Worm (Caenorhabditis elegans): ENCODE results near the gene gcs-1.

gcs-1 gene

ce11 chrII:9056215-9056819, 18.2 kb upstream of the gcs-1 start:
- TF ChIP-seq M03D4.4 (tag; optimal IDR thresholded peaks at IDR 0.05): no peak
- no peak for TF ChIP-seq nhr-237 (tag; optimal IDR thresholded peaks at IDR 0.05)

- TF ChIP-seq lin-13 (tag; optimal IDR thresholded peaks at IDR 0.05): peak; percentile 85
- no peak for TF ChIP-seq elt-1 (tag; optimal IDR thresholded peaks at IDR 0.05; ENCODE audit: borderline replicate concordance, insufficient read depth)
- TF ChIP-seq ham-2 (GFP tag; optimal IDR thresholded peaks at IDR 0.05): peak; percentile 34
- peak; percentile 67 for TF ChIP-seq ceh-39 (tag; optimal IDR thresholded peaks at IDR 0.05)
- peak; percentile 69 for TF ChIP-seq hlh-1 (tag; optimal IDR thresholded peaks at IDR 0.05)
- no peak for TF ChIP-seq unc-62 (GFP tag; optimal IDR thresholded peaks at IDR 0.05)
- peak; percentile 66 for TF ChIP-seq sptf-1 (tag; optimal IDR thresholded peaks at IDR 0.05)
- peak; percentile 65 for TF ChIP-seq drap-1 (GFP tag; optimal IDR thresholded peaks at IDR 0.05)
- TF ChIP-seq pha-4 (tag; optimal IDR thresholded peaks at IDR 0.05): peak; percentile 47
- TF ChIP-seq mls-2 (tag; optimal IDR thresholded peaks at IDR 0.05): peak; percentile 36
- TF ChIP-seq tbx-8 (GFP tag; optimal IDR thresholded peaks at IDR 0.05): peak; percentile 7
- peak; percentile 94 for TF ChIP-seq ces-1 (GFP tag; optimal IDR thresholded peaks at IDR 0.05)
- TF ChIP-seq nhr-76 (tag; optimal IDR thresholded peaks at IDR 0.05): no peak
- TF ChIP-seq lin-32 (GFP tag; optimal IDR thresholded peaks at IDR 0.05): no peak
- no peak for TF ChIP-seq ztf-11 (tag; optimal IDR thresholded peaks at IDR 0.05)
- TF ChIP-seq M03D4.4 (tag; optimal IDR thresholded peaks at IDR 0.05): peak; percentile 53
- peak; percentile 94 for TF ChIP-seq mep-1 (tag; optimal IDR thresholded peaks at IDR 0.05)
- no peak for TF ChIP-seq nhr-2 (tag; optimal IDR thresholded peaks at IDR 0.05)
Observed at ce11 chrII:9054604-9055003, 16.5 kb upstream of the gcs-1 start, which contains the start of gene chmp-7. Gene chmp-7, plus strand, starts transcription at chrII:9054972.

- TF ChIP-seq ham-2 (GFP tag; optimal IDR thresholded peaks at IDR 0.05) (no peak), lin-13 (tag; optimal IDR thresholded peaks at IDR 0.05) (no peak), cnd-1 (tag; optimal IDR thresholded peaks at IDR 0.05) (no peak), zip-8 (tag; optimal IDR thresholded peaks at IDR 0.05) (no peak), nhr-76 (tag; optimal IDR thresholded peaks at IDR 0.05) (no peak), mep-1 (tag; optimal IDR thresholded peaks at IDR 0.05) (no peak), elt-3 (tag; optimal IDR thresholded peaks at IDR 0.05) (no peak), pha-4 (tag; optimal IDR thresholded peaks at IDR 0.05) (no peak), sem-2 (GFP tag; optimal IDR thresholded peaks at IDR 0.05) (no peak), hlh-1 (tag; optimal IDR thresholded peaks at IDR 0.05) (no peak), elt-1 (tag; optimal IDR thresholded peaks at IDR 0.05; ENCODE audit: borderline replicate concordance, insufficient read depth) (no peak), lin-32 (GFP tag; optimal IDR thresholded peaks at IDR 0.05) (no peak), ces-1 (GFP tag; optimal IDR thresholded peaks at IDR 0.05) (no peak), ceh-83 (GFP tag; optimal IDR thresholded peaks at IDR 0.05) (no peak), ztf-11 (tag; optimal IDR thresholded peaks at IDR 0.05) (no peak)
Observed at ce11 chrII:9053564-9053963, 15.5 kb upstream of the gcs-1 start, which contains the start of gene T24B8.7. Gene T24B8.7, minus strand, starts transcription at chrII:9053664.

ce11 chrII:9042059-9042458, 4.0 kb upstream of the gcs-1 start:
- TF ChIP-seq ceh-83 (GFP tag; optimal IDR thresholded peaks at IDR 0.05) (no peak), ceh-39 (tag; optimal IDR thresholded peaks at IDR 0.05) (no peak), nhr-237 (tag; optimal IDR thresholded peaks at IDR 0.05) (no peak), lsy-2 (tag; optimal IDR thresholded peaks at IDR 0.05) (no peak), ztf-11 (tag; optimal IDR thresholded peaks at IDR 0.05) (no peak), cnd-1 (tag; optimal IDR thresholded peaks at IDR 0.05) (no peak), nhr-2 (tag; optimal IDR thresholded peaks at IDR 0.05) (no peak), tbx-8 (GFP tag; optimal IDR thresholded peaks at IDR 0.05) (no peak), elt-1 (tag; optimal IDR thresholded peaks at IDR 0.05; ENCODE audit: borderline replicate concordance, insufficient read depth) (no peak)

- TF ChIP-seq ceh-39 (tag; optimal IDR thresholded peaks at IDR 0.05) (no peak), elt-1 (tag; optimal IDR thresholded peaks at IDR 0.05; ENCODE audit: borderline replicate concordance, insufficient read depth) (no peak), nhr-237 (tag; optimal IDR thresholded peaks at IDR 0.05) (no peak), snpc-4 (tag; optimal IDR thresholded peaks at IDR 0.05) (no peak), flh-1 (GFP tag; optimal IDR thresholded peaks at IDR 0.05) (no peak), nhr-12 (tag; optimal IDR thresholded peaks at IDR 0.05) (no peak), unc-39 (tag; optimal IDR thresholded peaks at IDR 0.05) (no peak), blmp-1 (tag; optimal IDR thresholded peaks at IDR 0.05) (no peak), lsy-2 (tag; optimal IDR thresholded peaks at IDR 0.05) (no peak), hlh-1 (tag; optimal IDR thresholded peaks at IDR 0.05) (no peak), lin-32 (GFP tag; optimal IDR thresholded peaks at IDR 0.05) (no peak)
Observed at ce11 chrII:9041306-9041705, 3.2 kb upstream of the gcs-1 start, which contains the start of gene F37B12.3. Gene F37B12.3, minus strand, starts transcription at chrII:9041406.
